Worm (Caenorhabditis elegans) whole organism, L3 larva: Measurements from ENCODE around the gene F26A1.3.

Experiments
- ama-1 ChIP-seq: fragments of 150-350 bp; optimal IDR thresholded peaks from 2 replicates; lab custom pipeline; 2018
- ceh-82 ChIP-seq: fragments of 150-350 bp; optimal IDR thresholded peaks from 2 replicates; lab custom pipeline; 2014; ENCODE audit warnings: missing biosample characterization, missing genetic modification characterization
- nhr-12 ChIP-seq: fragments of 150-350 bp; optimal IDR thresholded peaks from 2 replicates; lab custom pipeline; 2014; ENCODE audit warnings: missing biosample characterization, missing genetic modification characterization
- nhr-76 ChIP-seq: fragments of 150-350 bp; sonication (generic microtip); optimal IDR thresholded peaks from 5 replicates; lab custom pipeline; 2014; ENCODE audit warnings: missing biosample characterization, missing genetic modification characterization
- pha-4 ChIP-seq: fragments of 150-350 bp; optimal IDR thresholded peaks from 2 replicates; lab custom pipeline; 2014; ENCODE audit warnings: missing biosample characterization, missing genetic modification reagents, missing genetic modification characterization
- sea-2 ChIP-seq: fragments of 150-350 bp; sonication (generic microtip); optimal IDR thresholded peaks from 4 replicates; lab custom pipeline; 2014; ENCODE audit warnings: missing biosample characterization, missing genetic modification reagents, missing genetic modification characterization
- snpc-4 ChIP-seq: fragments of 150-350 bp; optimal IDR thresholded peaks from 2 replicates; lab custom pipeline; 2014; ENCODE audit warnings: missing biosample characterization, missing genetic modification characterization
- unc-62 ChIP-seq: fragments of 150-350 bp; sonication (generic microtip); optimal IDR thresholded peaks from 4 replicates; lab custom pipeline; 2014; ENCODE audit warnings: missing biosample characterization, missing genetic modification reagents, missing genetic modification characterization
- ztf-11 ChIP-seq: fragments of 150-350 bp; optimal IDR thresholded peaks from 2 replicates; lab custom pipeline; 2014; ENCODE audit warnings: missing biosample characterization, missing genetic modification characterization

DNA sequence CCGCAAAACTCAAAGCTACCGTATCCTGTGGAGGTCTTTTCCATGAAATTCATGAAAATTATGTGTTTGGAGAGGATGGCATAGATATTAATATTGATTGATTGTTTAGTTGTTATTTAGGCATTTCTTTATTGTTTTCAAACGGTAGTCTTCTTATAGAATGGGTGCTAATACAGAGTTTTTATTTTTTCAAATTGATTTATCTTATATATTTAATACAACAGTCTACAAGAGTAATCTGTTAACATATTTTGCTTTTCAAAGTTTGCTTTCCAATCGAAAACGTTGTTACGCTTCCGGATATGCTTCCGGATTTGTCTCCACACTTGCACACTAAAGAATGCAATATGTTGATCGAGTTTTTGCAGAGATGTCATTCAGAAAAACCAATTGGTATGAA lies 40.1 kb downstream of the F26A1.3 start, which contains the start of gene C35D10.17:
- no peak for TF ChIP-seq ztf-11 (tag; lab: Kevin White, UChicago)
- TF ChIP-seq pha-4 (tag; lab: Kevin White, UChicago), result no peak
- no peak for TF ChIP-seq ceh-82 (tag; lab: Kevin White, UChicago)
- TF ChIP-seq nhr-76 (tag; lab: Kevin White, UChicago), result no peak
- no peak for TF ChIP-seq snpc-4 (tag; lab: Kevin White, UChicago)
- TF ChIP-seq nhr-12 (tag; lab: Kevin White, UChicago), result no peak
- TF ChIP-seq unc-62 (GFP tag; lab: Kevin White, UChicago), result no peak
- no peak for TF ChIP-seq sea-2 (GFP tag; lab: Kevin White, UChicago)
- TF ChIP-seq ama-1 (lab: Kevin White, UChicago), result no peak
